Fruit fly (Drosophila melanogaster): ENCODE results near the gene CG32371.

CG32371 gene

DNA sequence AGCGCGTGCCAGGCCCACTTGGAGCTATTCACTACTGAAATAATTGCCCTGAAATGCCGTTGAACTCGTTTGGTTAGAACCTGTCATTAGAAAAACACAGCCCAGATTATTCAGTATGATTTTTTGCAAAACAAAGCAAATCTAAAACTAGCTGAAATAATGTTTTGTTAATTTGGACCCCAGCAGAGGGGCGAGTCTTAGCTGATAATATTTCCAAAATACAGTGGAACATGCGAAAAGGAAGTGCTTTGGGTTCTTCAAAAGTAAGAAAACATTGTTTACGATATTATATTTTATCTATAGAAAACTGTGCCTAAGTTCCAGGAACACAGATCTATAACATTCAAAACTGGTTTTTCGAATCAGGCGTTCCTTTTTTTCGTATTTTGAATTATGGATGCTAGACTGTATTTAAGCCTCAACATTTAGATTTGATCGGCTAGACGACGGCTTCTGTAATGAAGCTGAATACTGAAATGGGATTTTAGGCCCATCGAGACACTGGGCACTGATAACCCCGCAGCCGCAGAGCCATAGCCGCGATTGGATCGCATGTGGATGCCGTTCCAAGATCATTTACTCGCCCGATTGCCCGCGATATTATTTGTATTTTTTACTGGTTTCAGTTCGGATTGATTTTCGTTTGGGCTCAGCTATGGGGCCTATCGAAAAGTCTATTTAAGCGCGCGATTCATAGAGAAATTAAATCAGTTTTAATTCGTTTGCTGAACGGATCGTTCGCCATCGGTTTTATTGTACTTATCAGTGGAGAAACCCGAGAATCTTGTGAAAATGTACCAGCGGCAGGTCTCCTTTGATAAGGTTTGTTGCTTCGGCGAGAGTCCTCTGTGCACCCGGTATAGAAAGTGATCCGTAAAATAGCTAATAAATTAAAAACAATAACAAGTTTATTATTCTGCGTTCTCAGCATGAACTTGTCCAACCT lies 8.0 kb downstream of the CG32371 start, which contains the start of gene Hn:
Gene Hn, plus strand, starts transcription at position 619 of the 946 bp plus-strand sequence.
- TF ChIP-seq CG17801 (GFP tag; optimal IDR thresholded peaks at IDR 0.05; ENCODE audit: partially characterized antibody) = no peak

DNA sequence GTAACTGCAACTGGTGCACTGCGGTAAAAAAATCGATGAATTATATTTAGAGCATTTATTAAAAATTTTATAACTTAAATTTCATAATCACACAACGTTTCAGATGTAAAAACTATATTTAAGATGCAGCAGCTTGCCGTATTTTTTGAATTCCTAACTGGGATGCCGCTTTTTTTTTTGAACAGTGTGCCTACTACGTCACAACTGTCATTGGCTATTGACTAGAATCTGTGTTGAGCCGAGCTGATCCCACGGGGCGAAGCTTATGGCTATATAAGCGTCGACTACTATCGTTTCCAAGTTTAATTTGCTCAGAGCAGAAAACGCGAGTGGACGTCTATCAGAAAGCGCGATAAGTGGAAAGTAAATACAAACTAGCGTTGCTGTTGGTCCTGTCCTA lies 14.0 kb downstream of the CG32371 start, which contains the start of gene CG7409:
Gene CG7409, plus strand, starts transcription at position 301 of the 400 bp plus-strand sequence.
- TF ChIP-seq CG17801 (GFP tag; optimal IDR thresholded peaks at IDR 0.05; ENCODE audit: partially characterized antibody) = no peak

DNA sequence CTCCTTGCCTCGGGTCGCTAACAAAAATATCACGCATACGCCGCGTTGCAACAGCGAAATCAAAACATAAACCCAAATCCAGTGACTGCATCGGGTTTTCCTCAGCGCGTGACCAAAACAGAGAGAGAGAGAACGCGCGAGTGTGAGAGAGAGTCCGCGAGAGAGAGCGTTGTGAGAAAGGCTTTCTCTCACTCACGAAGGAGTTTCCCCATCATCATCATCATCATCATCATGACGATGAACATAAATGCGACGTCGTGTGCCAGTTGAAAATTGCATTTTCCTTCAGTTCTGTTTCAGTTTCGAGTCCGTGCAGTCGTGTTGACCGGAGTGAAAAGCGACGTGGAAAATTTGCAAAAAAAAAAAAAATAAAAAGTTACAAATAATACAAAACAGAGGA lies 21.1 kb downstream of the CG32371 start, which contains the start of gene CG13685:
Gene CG13685, plus strand, starts transcription at position 301 of the 400 bp plus-strand sequence.
- TF ChIP-seq CG17801 (GFP tag; optimal IDR thresholded peaks at IDR 0.05; ENCODE audit: partially characterized antibody) = no peak

DNA sequence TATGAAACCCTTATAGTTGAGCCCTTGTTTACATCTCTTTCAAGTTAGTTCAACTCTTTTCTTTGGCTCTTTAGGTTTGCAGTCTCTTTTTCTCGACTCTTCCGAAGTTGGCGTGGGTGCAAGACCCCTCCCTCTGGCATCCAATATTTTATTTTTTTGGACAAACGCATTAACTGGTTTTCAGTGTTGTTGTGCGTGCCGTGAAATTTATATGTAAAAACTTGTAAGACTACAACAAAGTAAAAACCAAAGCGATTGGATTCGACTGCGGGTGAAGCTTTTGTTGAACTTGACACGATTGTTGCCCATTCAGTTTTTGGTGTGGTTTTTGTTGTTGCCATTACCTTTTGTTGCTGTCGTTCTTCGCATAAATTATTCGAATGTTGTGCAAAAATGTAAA lies 24.4 kb downstream of the CG32371 start:
- TF ChIP-seq CG17801 (GFP tag; optimal IDR thresholded peaks at IDR 0.05; ENCODE audit: partially characterized antibody) = no peak

DNA sequence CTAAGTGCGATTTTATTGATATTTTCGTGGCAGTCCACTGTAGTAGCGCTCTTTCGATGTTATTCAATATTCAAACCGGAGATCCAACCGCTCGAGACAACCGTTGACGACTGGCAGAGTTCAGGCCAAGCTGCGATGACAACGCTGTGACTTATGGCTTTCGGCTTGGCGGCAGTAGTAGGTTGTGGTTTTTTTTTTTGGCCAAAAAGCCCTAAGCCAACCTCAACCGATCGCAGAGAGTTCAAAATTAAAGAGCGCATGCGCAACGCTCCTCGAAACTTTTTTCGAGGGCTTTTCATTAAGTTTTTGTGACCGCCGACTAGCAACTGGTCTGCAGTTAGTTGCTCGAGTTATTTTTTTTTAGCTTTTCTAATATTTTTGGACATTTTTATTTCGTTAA lies 25.2 kb downstream of the CG32371 start, which contains the start of gene Snmp2:
Gene Snmp2, minus strand, starts transcription at position 101 of the 400 bp plus-strand sequence.
- no peak for TF ChIP-seq CG17801 (GFP tag; optimal IDR thresholded peaks at IDR 0.05; ENCODE audit: partially characterized antibody)

DNA sequence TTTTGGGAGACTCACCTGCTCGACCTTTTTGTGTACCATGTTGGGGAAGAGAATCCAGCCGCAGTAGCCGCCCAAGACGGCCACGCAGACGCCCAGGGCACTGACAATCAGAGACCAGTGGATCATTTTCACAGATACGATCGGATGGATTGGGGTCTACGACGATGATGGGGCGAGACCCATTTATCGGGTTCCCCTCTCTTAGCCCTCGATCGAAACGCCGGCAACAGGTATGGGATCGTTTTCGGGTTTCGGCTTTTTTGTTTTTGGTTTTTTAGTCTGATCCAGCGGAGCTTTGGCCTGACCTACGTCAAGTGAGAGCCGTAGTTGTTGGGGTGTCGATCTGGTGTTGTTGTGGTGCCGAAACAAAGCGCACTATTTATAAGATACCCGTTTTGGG lies 26.2 kb downstream of the CG32371 start:
- TF ChIP-seq CG17801 (GFP tag; optimal IDR thresholded peaks at IDR 0.05; ENCODE audit: partially characterized antibody) = no peak

DNA sequence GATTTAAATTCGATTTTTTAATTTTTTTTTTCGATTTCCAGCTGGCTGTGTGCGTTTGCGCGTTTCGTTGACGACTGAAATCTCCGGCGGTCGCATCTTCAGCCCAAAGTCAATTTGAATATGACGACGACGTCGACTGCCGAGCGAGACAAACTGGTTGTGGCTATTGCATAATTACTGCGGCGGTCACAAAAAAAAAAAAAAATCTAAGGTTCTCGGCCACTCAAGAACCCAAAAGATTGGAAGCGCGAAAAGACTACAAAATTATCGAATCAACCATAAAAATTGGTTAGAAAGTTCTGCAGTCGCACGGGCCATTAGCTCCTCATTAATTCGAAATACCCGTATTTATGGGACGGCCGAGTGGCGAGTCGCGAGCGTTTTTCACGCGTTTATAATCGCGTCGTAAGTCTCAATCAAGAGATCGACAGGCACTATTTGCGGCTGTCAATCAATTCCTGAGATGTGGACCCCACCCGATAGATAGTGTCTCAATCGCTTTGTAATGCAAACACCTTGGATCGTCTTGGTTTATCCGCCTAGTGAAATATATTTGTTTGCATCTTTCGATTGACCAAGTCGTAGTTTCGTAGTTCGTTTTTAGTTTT lies 35.9 kb downstream of the CG32371 start, which contains the start of gene CG8492:
Gene CG8492, minus strand, starts transcription at position 51 of the 608 bp plus-strand sequence.
- no peak for TF ChIP-seq CG17801 (GFP tag; optimal IDR thresholded peaks at IDR 0.05; ENCODE audit: partially characterized antibody)

DNA sequence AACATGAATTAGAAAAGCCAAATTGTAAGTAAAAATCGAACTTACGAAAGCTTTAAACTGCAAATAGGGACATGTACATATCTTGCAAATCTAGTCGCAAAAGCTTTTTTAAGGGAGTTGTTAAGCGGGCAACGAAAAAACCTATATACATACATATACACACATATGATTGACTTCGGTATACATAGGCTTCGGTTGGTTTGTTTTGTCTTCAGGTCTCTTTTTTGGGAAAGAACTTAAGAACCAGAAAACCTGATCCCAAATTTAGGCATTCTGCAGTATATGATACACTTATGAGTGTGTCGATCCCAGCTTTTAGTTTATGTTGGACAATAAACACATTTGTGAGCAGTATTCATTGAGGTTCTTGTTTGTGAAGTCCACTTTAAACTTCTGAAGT lies 41.5 kb downstream of the CG32371 start:
- no peak for TF ChIP-seq CG17801 (GFP tag; optimal IDR thresholded peaks at IDR 0.05; ENCODE audit: partially characterized antibody)

DNA sequence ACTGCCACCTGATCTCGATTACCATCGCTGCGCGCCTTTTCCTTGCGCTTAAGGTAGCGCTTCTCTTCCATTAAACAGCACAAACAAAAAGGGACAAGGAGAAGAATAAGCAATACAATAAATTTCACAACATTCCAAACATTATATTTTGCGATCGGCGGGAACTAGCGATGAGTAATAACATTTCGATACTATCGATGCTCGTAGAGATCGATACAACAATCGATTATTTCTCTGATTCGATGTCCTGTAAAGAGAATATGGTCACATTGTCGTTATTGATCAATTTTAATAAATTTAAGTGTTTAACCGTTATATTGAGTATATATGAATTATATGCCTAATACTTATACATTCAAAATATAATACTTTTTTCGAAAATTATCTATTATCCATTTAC lies 41.9 kb downstream of the CG32371 start, which contains the start of gene CG7457:
Gene CG7457, minus strand, starts transcription at position 189 of the 400 bp plus-strand sequence.
- TF ChIP-seq CG17801 (GFP tag; optimal IDR thresholded peaks at IDR 0.05; ENCODE audit: partially characterized antibody) = no peak

DNA sequence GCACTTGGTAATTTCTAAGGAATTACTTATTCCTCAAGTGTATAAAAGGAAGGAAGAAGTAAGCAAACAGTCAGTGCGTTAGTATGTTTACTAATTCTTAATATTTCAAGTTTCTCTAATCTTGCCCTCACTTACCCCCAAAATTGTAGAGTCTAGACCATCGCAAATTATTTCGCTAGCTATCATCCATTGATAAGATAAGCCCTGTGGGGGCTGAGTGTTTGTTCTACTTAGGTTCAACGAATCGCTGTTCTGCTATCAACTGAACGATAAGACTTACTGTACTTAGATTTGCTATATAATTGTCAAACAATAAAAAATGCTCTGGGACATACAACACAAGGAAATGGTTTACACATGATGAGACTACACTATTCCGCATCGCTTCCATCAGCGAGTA lies 46.6 kb downstream of the CG32371 start:
- no peak for TF ChIP-seq CG17801 (GFP tag; optimal IDR thresholded peaks at IDR 0.05; ENCODE audit: partially characterized antibody)

DNA sequence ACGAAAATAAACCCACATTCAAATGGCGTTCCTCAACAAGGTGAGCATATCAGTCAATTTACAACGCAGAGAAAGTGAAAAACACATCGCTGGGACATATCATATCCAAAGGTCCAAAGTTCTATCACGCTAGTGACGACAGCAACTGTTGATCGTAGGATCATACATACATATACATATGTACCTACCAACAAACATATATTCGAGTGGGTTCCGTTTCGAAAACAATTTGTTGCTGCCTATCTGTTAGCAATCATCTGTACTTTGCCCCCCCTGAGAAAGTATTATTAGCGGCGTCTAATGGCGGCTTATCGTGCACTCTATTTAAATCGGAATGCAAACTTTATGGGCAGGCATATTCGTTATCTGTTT lies 48.7 kb downstream of the CG32371 start:
- no peak for TF ChIP-seq CG17801 (GFP tag; optimal IDR thresholded peaks at IDR 0.05; ENCODE audit: partially characterized antibody)

DNA sequence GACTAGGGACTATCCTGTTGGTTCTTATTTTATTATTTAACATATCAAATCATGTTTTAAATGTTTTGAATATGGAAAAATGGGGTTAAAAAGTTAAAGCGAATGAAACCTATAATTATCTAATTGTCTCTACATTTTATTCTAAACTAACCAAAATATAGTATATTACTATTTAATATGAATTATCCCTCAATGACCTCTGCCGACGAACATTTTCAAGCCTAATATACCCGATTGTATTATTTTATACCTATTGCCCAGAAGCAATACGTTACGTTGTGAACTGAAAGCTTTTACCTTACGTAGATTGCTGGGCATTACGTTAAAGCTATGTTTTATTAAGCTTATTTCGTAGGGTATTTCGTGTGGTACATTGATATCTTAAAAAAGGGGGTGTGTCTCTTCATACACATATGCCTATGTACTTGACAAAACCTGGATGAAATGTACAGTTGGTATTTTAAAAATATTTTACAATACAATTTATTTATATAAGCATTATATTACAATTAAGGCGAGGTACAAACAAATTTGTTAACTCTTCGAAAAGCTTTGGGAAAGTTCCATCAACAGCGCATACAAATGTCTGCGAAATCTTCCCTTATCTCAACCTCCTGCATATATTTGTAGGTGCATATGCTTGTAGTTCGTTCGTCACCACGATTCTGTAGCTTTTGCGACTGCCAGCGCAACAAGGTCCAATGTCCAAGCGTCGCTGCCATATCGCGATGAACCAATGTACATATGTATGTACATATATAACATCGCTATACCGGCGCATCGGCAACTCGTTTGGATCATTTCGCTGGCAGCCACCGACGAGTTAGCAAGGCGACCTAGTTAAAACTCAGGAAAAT lies 49.4 kb downstream of the CG32371 start, which contains the start of gene Mcad:
Gene Mcad, plus strand, starts transcription at position 790 of the 857 bp plus-strand sequence.
- peak; percentile 88 for TF ChIP-seq CG17801 (GFP tag; optimal IDR thresholded peaks at IDR 0.05; ENCODE audit: partially characterized antibody)

DNA sequence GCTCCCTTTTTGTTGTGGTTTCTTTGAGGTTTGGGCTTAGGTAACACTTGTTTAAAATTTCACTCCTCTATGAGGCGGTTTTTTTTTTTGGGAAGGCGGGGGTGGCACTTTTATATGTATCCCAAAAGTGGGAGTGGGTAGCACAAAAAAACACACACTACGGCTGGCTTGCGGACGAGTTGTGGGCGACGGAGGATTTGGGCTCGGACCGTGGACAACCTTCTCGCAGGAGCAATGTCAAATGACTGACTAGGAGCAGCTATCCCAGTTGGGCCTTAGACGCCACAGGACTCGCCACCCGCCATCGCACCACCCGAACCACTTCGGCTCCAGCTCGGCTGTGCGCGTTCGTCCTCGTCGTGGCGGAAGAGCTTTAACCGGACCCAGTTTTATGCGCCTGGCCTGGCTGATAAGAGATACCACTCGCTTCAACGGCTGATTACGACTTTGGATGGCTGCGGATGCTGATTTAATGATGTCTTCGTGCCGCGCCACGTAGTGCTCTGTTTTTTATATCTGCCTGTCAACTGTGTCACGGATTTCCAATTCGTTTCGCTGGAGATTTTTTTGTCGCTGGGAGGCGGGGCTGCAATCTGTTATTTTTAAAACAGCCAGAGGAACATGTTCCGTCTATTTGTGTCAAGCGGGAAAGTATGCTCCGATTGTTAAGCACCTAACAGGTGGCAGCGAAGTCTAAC lies 50.1 kb downstream of the CG32371 start, which contains the start of gene Ank2:
Gene Ank2, minus strand, starts transcription at position 533 of the 698 bp plus-strand sequence.
- TF ChIP-seq CG17801 (GFP tag; optimal IDR thresholded peaks at IDR 0.05; ENCODE audit: partially characterized antibody) = no peak

Data from ovary, adult (tissue).